Worm (Caenorhabditis elegans): ENCODE measurements around the gene wee-1.1.

Gene wee-1.1

DNA sequence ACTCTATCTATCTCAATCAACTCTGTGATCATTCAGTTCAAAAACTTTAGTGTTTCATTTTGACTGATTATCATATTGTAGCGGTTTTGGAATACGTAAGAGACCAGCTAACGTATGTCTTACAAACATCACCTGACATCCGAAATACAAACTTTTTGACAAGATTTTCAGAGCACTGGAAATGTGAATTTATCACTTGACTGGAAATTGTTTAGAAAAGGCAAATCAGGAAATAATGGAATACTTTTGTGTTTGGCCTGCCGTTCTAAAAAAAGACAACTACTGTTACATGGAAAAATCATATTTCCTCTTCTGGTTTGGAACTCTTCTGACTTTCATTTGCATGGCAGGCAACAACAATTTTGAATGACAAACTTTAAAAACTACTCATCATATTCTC is 31.8 kb downstream of the wee-1.1 start, which contains the start of gene F35H8.12:
F35H8.12 (plus strand) TSS at position 301 of the 400 bp plus-strand sequence.
- TF ChIP-seq pqm-1 (tag; optimal IDR thresholded peaks at IDR 0.05) (no peak), zfp-3 (GFP tag; conservative IDR thresholded peaks at IDR 0.05) (no peak), T20F7.1 (GFP tag; optimal IDR thresholded peaks at IDR 0.05) (no peak), lin-39 (tag; optimal IDR thresholded peaks at IDR 0.05) (no peak)

DNA sequence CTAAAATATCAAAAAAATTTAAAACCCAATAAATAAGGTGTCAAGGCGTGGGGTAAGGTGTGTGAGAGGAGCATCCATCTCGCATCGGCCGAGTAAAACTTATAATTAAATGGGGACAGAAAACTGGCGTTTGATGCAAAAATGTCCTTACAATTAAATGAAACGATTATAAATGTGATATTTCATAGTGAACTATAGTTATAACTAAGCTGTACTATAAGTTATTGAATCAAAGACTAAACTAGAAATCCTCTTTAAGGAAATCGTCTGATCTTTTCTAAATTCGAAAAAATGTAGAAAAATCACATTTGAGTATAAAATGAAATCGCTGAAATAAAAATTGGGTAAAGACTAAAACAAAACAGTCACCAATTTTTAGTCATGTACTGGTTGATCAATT is 32.6 kb downstream of the wee-1.1 start, which contains the start of gene sra-6:
sra-6 (minus strand) TSS at position 101 of the 400 bp plus-strand sequence.
- TF ChIP-seq lsy-2 (tag; optimal IDR thresholded peaks at IDR 0.05): no peak
- no peak for TF ChIP-seq lin-1 (GFP tag; IDR thresholded peaks at IDR 0.05)
- no peak for TF ChIP-seq snpc-4 (tag; optimal IDR thresholded peaks at IDR 0.05)
- TF ChIP-seq lin-13 (GFP tag; optimal IDR thresholded peaks at IDR 0.05): no peak
- TF ChIP-seq arid-1 (GFP tag; conservative IDR thresholded peaks at IDR 0.05): no peak
- TF ChIP-seq zip-11 (GFP tag; IDR thresholded peaks at IDR 0.05): no peak
- no peak for TF ChIP-seq Y75B8A.6 (GFP tag; IDR thresholded peaks at IDR 0.05)
- TF ChIP-seq egl-27 (tag; optimal IDR thresholded peaks at IDR 0.05): no peak
- no peak for TF ChIP-seq lin-29 (GFP tag; IDR thresholded peaks at IDR 0.05)
- no peak for TF ChIP-seq lir-3 (tag; optimal IDR thresholded peaks at IDR 0.05)
- TF ChIP-seq zfp-3 (GFP tag; conservative IDR thresholded peaks at IDR 0.05): no peak

DNA sequence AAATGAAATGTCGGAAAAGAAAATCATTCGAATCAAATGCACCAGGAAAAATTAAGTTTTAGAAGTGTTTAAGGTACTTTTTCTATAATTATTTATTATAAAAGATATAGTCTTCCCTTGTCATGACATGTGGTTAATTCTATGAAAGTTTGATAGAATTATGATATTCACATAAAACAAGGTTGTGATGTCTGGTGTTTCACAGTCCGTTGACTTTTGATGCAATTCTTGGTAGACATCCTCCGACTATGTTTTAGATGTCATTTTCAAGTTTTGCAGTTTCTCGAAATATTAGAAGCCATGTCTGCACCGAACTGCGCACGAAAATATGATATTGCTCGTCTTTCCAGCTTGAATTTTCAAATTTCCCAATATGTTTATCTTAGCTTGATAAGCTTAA is 39.0 kb downstream of the wee-1.1 start, which contains the start of gene sra-7:
sra-7 (plus strand) TSS at position 301 of the 400 bp plus-strand sequence.
- TF ChIP-seq aha-1 (tag) (peak; percentile 8), lin-29 (GFP tag; IDR thresholded peaks at IDR 0.05) (no peak)

DNA sequence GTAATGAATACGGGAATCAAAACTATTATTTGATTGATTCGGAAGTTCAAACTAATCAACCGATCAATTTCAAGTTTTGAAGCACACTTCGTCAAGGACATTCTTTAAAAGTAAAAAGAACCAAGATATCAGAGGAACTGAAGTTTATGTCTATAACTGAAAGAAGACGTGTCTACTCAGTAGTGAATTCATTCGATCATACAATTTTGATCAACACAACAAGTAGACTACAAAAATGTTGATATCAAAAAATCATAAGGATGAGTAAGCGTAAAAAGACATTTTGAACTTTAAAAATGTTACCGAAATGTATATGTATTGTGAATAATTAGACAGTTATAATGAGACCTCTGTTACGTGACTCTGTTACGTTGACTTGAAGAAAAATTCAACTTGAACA is 40.6 kb downstream of the wee-1.1 start, which contains the start of gene sra-4:
sra-4 (minus strand) TSS at position 101 of the 400 bp plus-strand sequence.
- TF ChIP-seq spr-3 (GFP tag; optimal IDR thresholded peaks at IDR 0.05): no peak
- no peak for TF ChIP-seq php-3 (GFP tag; IDR thresholded peaks at IDR 0.05)
- TF ChIP-seq fkh-10 (GFP tag; optimal IDR thresholded peaks at IDR 0.05): no peak
- TF ChIP-seq madf-5 (GFP tag; IDR thresholded peaks at IDR 0.05): no peak

DNA sequence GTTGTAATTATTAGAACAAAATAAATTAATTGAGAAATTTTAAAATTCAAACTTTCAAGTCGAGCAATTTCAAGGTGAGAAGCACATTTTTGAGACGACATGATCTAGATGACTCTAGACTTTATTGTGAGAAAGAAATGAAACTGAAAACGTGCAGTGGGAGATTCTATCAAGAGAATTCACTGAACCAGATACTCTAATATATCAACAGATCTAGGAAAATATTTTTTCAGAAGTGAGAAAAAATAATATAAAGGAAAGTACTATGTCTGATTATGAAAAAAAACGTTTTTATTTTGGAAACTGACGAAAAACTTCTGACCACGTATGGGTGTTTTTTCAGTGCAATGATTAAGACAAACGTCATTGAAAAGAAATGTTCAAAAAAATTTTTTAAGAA is 42.6 kb downstream of the wee-1.1 start, which contains the start of gene sra-3:
sra-3 (minus strand) TSS at position 101 of the 400 bp plus-strand sequence.
- no peak for TF ChIP-seq aly-2 (tag; optimal IDR thresholded peaks at IDR 0.05)

DNA sequence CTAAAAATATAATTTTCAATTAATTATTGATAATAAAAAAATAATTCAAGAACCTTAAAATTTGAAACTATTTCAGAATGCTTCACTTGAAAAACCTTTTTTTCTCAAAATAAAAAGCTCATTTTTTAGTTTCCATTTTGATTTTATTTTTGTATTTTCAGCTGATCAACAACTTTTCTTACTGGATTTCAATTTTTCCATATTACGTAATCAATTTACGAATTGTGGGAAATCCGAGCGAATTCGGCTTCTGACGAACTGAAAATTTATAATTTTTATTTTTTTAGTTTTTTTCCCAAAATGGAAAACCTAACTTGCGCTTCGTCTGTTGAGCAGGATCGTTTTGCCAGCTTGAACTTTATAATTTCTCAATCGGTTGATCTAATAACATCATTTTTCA is 45.9 kb downstream of the wee-1.1 start, which contains the start of gene sra-8:
sra-8 (plus strand) TSS at position 301 of the 400 bp plus-strand sequence.
- TF ChIP-seq zfp-2 (tag; optimal IDR thresholded peaks at IDR 0.05) (no peak), mxl-3 (GFP tag; optimal IDR thresholded peaks at IDR 0.05) (no peak), ZK337.2 (GFP tag; IDR thresholded peaks at IDR 0.05) (no peak), lim-7 (GFP tag; IDR thresholded peaks at IDR 0.05) (no peak), ztf-7 (tag; optimal IDR thresholded peaks at IDR 0.05) (no peak), fkh-10 (GFP tag; optimal IDR thresholded peaks at IDR 0.05) (no peak), Y5F2A.4 (GFP tag; optimal IDR thresholded peaks at IDR 0.05) (no peak), T26A8.4 (GFP tag; IDR thresholded peaks at IDR 0.05) (no peak), D1046.2 (GFP tag; IDR thresholded peaks at IDR 0.05) (no peak)

DNA sequence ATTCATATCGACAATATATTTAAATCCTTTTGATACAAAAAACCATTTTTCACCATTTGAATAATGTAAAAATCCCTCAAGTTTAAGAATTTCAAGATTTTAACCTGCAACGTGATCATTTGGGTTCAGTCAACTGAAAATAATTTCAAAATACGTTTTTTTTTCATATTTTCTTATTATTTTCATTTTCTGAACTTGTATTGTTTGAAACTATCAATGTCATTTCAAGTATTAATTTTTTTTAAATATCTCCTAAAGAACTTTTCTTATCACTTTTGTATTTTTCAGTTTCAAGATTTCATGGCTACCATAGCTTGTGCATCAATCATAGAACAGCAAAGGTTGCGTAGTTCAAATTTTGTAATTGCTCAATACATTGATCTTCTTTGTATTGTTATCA is 51.4 kb downstream of the wee-1.1 start, which contains the start of gene sra-9:
sra-9 (plus strand) TSS at position 301 of the 400 bp plus-strand sequence.
- peak; percentile 52 for TF ChIP-seq aha-1 (tag)
- TF ChIP-seq zip-11 (GFP tag; IDR thresholded peaks at IDR 0.05): no peak

Data from whole organism, L4 larva.